Fruit fly (Drosophila melanogaster): ENCODE measurements around the gene Saf6.

dm6 chr2L:859897-860296 lies 44.1 kb upstream of the Saf6 start, which contains the start of gene CG13950:
- TF ChIP-seq psq (optimal IDR thresholded peaks at IDR 0.05) (no peak), pan (optimal IDR thresholded peaks at IDR 0.05) (no peak), CG8478 (optimal IDR thresholded peaks at IDR 0.05) (no peak), Dll (optimal IDR thresholded peaks at IDR 0.05) (no peak), usp (GFP tag; optimal IDR thresholded peaks at IDR 0.05) (no peak), EcR (GFP tag; optimal IDR thresholded peaks at IDR 0.05) (no peak)

All from whole organism.